Fruit fly (Drosophila melanogaster) S2 (cell line): ENCODE data around the gene Rev1.

Source experiments
- CG8478 ChIP-seq: fragments of >200 bp; optimal IDR thresholded peaks from 2 replicates; lab custom pipeline; 2018
- CTCF ChIP-seq, 2 experiments: fragments of >200 bp; optimal IDR thresholded peaks; 2 replicates each; lab custom pipeline; 2018

dm6 chr3L:616099-616481, 38.1 kb upstream of the Rev1 start:
- no peak for TF ChIP-seq CG8478 (lab: Kevin White, UChicago)
- no peak for TF ChIP-seq CTCF (optimal IDR thresholded peaks at IDR 0.05; lab: Kevin White, UChicago)
